Worm (Caenorhabditis elegans): ENCODE results near the gene nlp-25.

Gene nlp-25

DNA sequence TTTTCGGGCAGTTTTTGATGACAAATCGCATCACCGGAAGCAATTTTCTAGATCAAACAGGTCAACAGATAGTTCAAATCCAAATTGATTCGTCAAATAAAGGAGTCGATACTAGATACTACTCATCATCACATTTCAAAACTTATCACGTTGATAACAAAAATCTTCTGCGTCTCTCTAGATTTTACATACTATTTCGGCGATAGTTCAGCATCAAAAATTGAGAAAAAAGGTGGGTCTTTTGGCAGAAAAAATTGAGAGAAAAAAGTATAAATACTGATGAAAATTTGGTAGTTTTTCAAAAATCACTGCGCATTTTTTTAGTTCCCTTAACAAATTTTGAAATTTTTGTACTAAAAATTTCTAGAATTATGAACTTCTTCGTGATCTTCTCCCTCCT is 7.2 kb downstream of the nlp-25 start, which contains the start of gene nlp-26:
Gene nlp-26, plus strand, starts transcription at position 301 of the 400 bp plus-strand sequence.
- TF ChIP-seq fos-1 (tag; optimal IDR thresholded peaks at IDR 0.05) (no peak), lin-11 (tag; optimal IDR thresholded peaks at IDR 0.05) (no peak), nhr-25 (tag; optimal IDR thresholded peaks at IDR 0.05) (peak; percentile 14), zag-1 (tag; optimal IDR thresholded peaks at IDR 0.05) (no peak), ztf-1 (GFP tag; conservative IDR thresholded peaks at IDR 0.05) (no peak)

DNA sequence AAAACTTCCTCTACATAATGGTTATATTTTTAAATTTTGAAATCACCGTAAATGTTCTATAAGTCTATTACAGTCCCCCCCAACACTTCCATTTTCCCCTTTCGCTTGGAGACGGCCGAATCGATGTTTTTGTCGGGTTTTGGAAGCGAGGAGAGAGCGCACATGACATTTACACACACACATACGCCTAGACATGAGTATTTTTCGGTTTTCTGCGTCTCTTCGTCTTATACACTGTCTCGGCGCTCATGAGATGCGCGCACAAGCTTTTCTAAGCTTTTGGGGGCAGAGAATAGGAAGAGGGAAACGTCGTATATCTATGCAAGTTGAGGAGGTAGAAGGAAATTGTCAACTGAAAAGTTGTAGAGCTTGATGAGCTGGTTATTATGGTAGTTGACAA is 14.1 kb downstream of the nlp-25 start:
- TF ChIP-seq nhr-129 (tag; optimal IDR thresholded peaks at IDR 0.05) (peak; percentile 57), peb-1 (tag; optimal IDR thresholded peaks at IDR 0.05) (no peak), lsy-2 (tag; optimal IDR thresholded peaks at IDR 0.05) (peak in 1 of 2 experiments; percentile 31), mab-5 (tag; optimal IDR thresholded peaks at IDR 0.05) (peak; percentile 4)

DNA sequence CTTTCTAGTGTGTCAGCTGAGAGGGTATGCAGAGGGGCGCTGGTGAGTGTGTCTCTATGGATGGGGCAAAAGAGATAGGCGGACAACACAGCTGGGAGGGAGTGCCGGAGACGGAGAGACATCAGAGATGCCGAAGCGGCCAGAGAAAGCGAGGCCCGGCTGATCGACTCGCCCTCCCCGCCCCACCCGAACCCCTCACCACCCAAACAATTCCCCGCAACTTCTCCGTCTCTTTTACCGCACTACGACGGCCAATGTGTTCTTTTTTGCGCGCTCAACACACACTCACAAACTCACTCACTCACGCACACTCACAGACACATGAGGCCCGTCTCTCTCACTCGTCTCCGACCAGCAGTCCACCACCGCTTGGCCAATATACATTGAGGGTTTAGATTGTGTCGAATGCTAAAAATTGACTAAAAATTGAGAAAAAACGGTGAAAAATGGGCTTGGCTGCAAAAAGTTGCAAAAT is 16.5 kb downstream of the nlp-25 start, which contains the start of gene Y43F8C.3:
Gene Y43F8C.3, minus strand, starts transcription at position 187 of the 475 bp plus-strand sequence.
- TF ChIP-seq nhr-237 (tag; optimal IDR thresholded peaks at IDR 0.05) = no peak
- no peak for TF ChIP-seq nhr-77 (tag; optimal IDR thresholded peaks at IDR 0.05)
- TF ChIP-seq nhr-21 (tag; optimal IDR thresholded peaks at IDR 0.05) = peak; percentile 11
- TF ChIP-seq blmp-1 (tag; optimal IDR thresholded peaks at IDR 0.05; ENCODE audit: insufficient read depth) = no peak
- peak; percentile 73 for TF ChIP-seq C34F6.9 (tag; optimal IDR thresholded peaks at IDR 0.05)
- TF ChIP-seq crh-2 (tag; optimal IDR thresholded peaks at IDR 0.05) = peak; percentile 43
- no peak for TF ChIP-seq sma-3 (GFP tag; optimal IDR thresholded peaks at IDR 0.05)
- no peak for TF ChIP-seq egl-27 (tag; optimal IDR thresholded peaks at IDR 0.05)
- TF ChIP-seq dmd-4 (tag; optimal IDR thresholded peaks at IDR 0.05) = no peak
- no peak for TF ChIP-seq elt-1 (tag; optimal IDR thresholded peaks at IDR 0.05)
- peak; percentile 37 for TF ChIP-seq snpc-4 (tag; optimal IDR thresholded peaks at IDR 0.05)
- peak; percentile 43 for TF ChIP-seq fos-1 (tag; optimal IDR thresholded peaks at IDR 0.05)
- TF ChIP-seq alr-1 (tag; optimal IDR thresholded peaks at IDR 0.05) = no peak
- TF ChIP-seq ztf-1 (GFP tag; conservative IDR thresholded peaks at IDR 0.05) = no peak
- TF ChIP-seq unc-62 (GFP tag; optimal IDR thresholded peaks at IDR 0.05) = no peak
- TF ChIP-seq zag-1 (tag; optimal IDR thresholded peaks at IDR 0.05) = peak; percentile 63
- no peak for TF ChIP-seq aly-2 (tag; optimal IDR thresholded peaks at IDR 0.05)
- TF ChIP-seq mbf-1 (tag; optimal IDR thresholded peaks at IDR 0.05) = no peak
- no peak for TF ChIP-seq nhr-6 (tag; optimal IDR thresholded peaks at IDR 0.05)
- no peak for TF ChIP-seq nhr-12 (tag; optimal IDR thresholded peaks at IDR 0.05)
- peak; percentile 82 for TF ChIP-seq lin-11 (tag; optimal IDR thresholded peaks at IDR 0.05)
- no peak for TF ChIP-seq R02D3.7 (tag; optimal IDR thresholded peaks at IDR 0.05)
- no peak for TF ChIP-seq lin-39 (tag; optimal IDR thresholded peaks at IDR 0.05)
- peak; percentile 25 for TF ChIP-seq gmeb-1 (tag; optimal IDR thresholded peaks at IDR 0.05)
- TF ChIP-seq mdl-1 (tag; optimal IDR thresholded peaks at IDR 0.05) = peak; percentile 34 to 47
- no peak for TF ChIP-seq ztf-11 (tag; optimal IDR thresholded peaks at IDR 0.05)
- peak; percentile 89 for TF ChIP-seq nhr-129 (tag; optimal IDR thresholded peaks at IDR 0.05)
- TF ChIP-seq mab-5 (tag; optimal IDR thresholded peaks at IDR 0.05) = peak; percentile 22
- TF ChIP-seq lsy-2 (tag; optimal IDR thresholded peaks at IDR 0.05) = peak in 1 of 2 experiments; percentile 59
- peak; percentile 33 for TF ChIP-seq ztf-4 (tag; optimal IDR thresholded peaks at IDR 0.05)
- no peak for TF ChIP-seq nhr-10 (tag; optimal IDR thresholded peaks at IDR 0.05)
- peak; percentile 73 for TF ChIP-seq nhr-25 (tag; optimal IDR thresholded peaks at IDR 0.05)
- TF ChIP-seq peb-1 (tag; optimal IDR thresholded peaks at IDR 0.05) = no peak
- no peak for TF ChIP-seq ceh-82 (tag; optimal IDR thresholded peaks at IDR 0.05)
- TF ChIP-seq ama-1 (optimal IDR thresholded peaks at IDR 0.05) = no peak
- no peak for TF ChIP-seq Y55F3AM.14 (GFP tag; optimal IDR thresholded peaks at IDR 0.05)
- no peak for TF ChIP-seq nhr-11 (tag; optimal IDR thresholded peaks at IDR 0.05)
- TF ChIP-seq ceh-16 (tag; optimal IDR thresholded peaks at IDR 0.05) = peak; percentile 28
- TF ChIP-seq sem-4 (tag; optimal IDR thresholded peaks at IDR 0.05) = peak; percentile 10
- peak; percentile 15 for TF ChIP-seq sma-9 (GFP tag; optimal IDR thresholded peaks at IDR 0.05)
- no peak for TF ChIP-seq sma-9 (tag; optimal IDR thresholded peaks at IDR 0.05)
- TF ChIP-seq lin-13 (GFP tag; optimal IDR thresholded peaks at IDR 0.05) = peak; percentile 76
- TF ChIP-seq F13H6.1 (tag; optimal IDR thresholded peaks at IDR 0.05) = peak; percentile 46
- no peak for TF ChIP-seq ZK546.5 (tag; optimal IDR thresholded peaks at IDR 0.05)
- peak; percentile 77 for TF ChIP-seq unc-55 (GFP tag; optimal IDR thresholded peaks at IDR 0.05)
- no peak for TF ChIP-seq nhr-23 (tag; optimal IDR thresholded peaks at IDR 0.05)
- no peak for TF ChIP-seq skn-1 (tag; optimal IDR thresholded peaks at IDR 0.05)
- no peak for TF ChIP-seq elt-3 (tag; optimal IDR thresholded peaks at IDR 0.05)
- TF ChIP-seq unc-39 (tag; optimal IDR thresholded peaks at IDR 0.05) = no peak

All from whole organism, L2 larva.